Worm (Caenorhabditis elegans): ENCODE results near the gene daf-37.

The daf-37 gene

DNA sequence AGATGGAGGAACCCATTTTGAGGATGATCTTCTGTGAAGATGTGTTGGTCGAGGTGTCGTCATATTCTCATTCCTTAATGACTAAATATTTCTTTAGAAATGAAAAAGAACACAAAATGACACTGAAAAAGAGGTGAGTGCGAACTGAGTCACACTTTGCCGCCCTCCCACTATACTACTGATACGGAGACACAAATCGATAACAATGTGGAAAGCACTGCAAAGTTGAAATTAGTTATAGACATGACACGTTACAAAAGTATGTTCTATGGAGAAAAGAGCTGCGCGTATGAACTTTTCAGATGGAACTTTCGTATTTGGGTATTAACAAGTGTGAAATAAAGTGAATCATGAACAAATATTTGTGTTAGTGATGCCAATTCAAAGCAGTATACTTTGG lies 36.2 kb upstream of the daf-37 start, which contains the start of gene tat-4:
Gene tat-4 (minus strand): TSS at position 117 of the 400 bp plus-strand sequence.
- TF ChIP-seq zag-1 (tag; optimal IDR thresholded peaks at IDR 0.05) (no peak), lin-35 (GFP tag; optimal IDR thresholded peaks at IDR 0.05) (peak in 1 of 2 experiments; percentile 26)

DNA sequence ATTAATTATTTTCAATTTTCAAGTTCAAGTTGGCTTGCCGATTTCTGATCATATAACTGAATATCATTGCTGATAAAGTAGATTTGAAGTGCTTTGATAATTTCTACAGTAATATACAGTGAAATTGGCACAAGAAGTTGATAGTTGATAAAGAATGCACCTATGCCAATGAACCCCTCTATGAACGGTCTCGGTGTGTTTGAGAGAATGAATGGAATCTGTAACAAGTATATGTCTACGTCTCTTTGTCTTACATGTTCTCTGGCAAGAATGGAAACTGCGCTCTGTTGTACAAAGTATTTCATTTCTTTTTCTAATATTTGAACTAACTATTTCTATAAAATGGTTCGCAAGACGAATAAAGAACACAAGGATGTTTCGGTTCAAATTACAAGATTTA lies 33.7 kb upstream of the daf-37 start, which contains the start of gene T24H7.8:
Gene T24H7.8 (plus strand): TSS at position 301 of the 400 bp plus-strand sequence.
- no peak for TF ChIP-seq nhr-71 (tag; optimal IDR thresholded peaks at IDR 0.05)
- TF ChIP-seq nhr-85 (tag), result no peak
- TF ChIP-seq lir-3 (tag; optimal IDR thresholded peaks at IDR 0.05; ENCODE audit: poor library complexity), result no peak
- TF ChIP-seq nhr-19 (GFP tag; conservative IDR thresholded peaks at IDR 0.05), result no peak
- TF ChIP-seq jun-1 (tag; optimal IDR thresholded peaks at IDR 0.05), result no peak
- TF ChIP-seq lsy-2 (tag; optimal IDR thresholded peaks at IDR 0.05), result no peak
- TF ChIP-seq unc-98 (GFP tag; IDR thresholded peaks at IDR 0.05), result no peak
- no peak for TF ChIP-seq nhr-11 (tag; optimal IDR thresholded peaks at IDR 0.05)
- no peak for TF ChIP-seq isw-1 (GFP tag; IDR thresholded peaks at IDR 0.05)
- TF ChIP-seq unc-130 (tag; optimal IDR thresholded peaks at IDR 0.05), result no peak
- TF ChIP-seq C34B4.2 (tag; optimal IDR thresholded peaks at IDR 0.05), result no peak
- no peak for TF ChIP-seq nhr-90 (tag; optimal IDR thresholded peaks at IDR 0.05; ENCODE audit: poor library complexity)

ce11 chrII:6236093-6236945 lies 28.3 kb upstream of the daf-37 start:
- no peak for TF ChIP-seq ceh-88 (GFP tag; IDR thresholded peaks at IDR 0.05)
- TF ChIP-seq dpl-1 (GFP tag; optimal IDR thresholded peaks at IDR 0.05), result peak in 1 of 3 experiments; percentile 3
- TF ChIP-seq lin-35 (GFP tag; optimal IDR thresholded peaks at IDR 0.05), result peak in 1 of 2 experiments; percentile 45
- peak in 1 of 6 experiments; percentile 35 for TF ChIP-seq elt-3 (tag; optimal IDR thresholded peaks at IDR 0.05)
- TF ChIP-seq ceh-8 (GFP tag; optimal IDR thresholded peaks at IDR 0.05), result no peak
- TF ChIP-seq zag-1 (tag; optimal IDR thresholded peaks at IDR 0.05), result no peak
- no peak for TF ChIP-seq fos-1 (tag; optimal IDR thresholded peaks at IDR 0.05)
- TF ChIP-seq blmp-1 (tag; optimal IDR thresholded peaks at IDR 0.05), result peak; percentile 78
- TF ChIP-seq sptf-1 (tag; optimal IDR thresholded peaks at IDR 0.05), result no peak
- TF ChIP-seq mab-9 (GFP tag; IDR thresholded peaks at IDR 0.05), result no peak
- peak in 1 of 2 experiments; percentile 30 for TF ChIP-seq lsy-2 (tag; optimal IDR thresholded peaks at IDR 0.05)
- peak; percentile 6 for TF ChIP-seq snu-23 (GFP tag; optimal IDR thresholded peaks at IDR 0.05)
- no peak for TF ChIP-seq ceh-63 (GFP tag; optimal IDR thresholded peaks at IDR 0.05)
- TF ChIP-seq nhr-71 (tag; optimal IDR thresholded peaks at IDR 0.05), result peak; percentile 19
- TF ChIP-seq egl-27 (tag; optimal IDR thresholded peaks at IDR 0.05), result no peak
- no peak for TF ChIP-seq swsn-7 (tag; optimal IDR thresholded peaks at IDR 0.05)
- peak; percentile 54 for TF ChIP-seq lin-14 (GFP tag; optimal IDR thresholded peaks at IDR 0.05)
- TF ChIP-seq nhr-85 (tag), result peak; percentile 83
- TF ChIP-seq nhr-20 (tag; optimal IDR thresholded peaks at IDR 0.05), result peak; percentile 25
- no peak for TF ChIP-seq nhr-47 (tag; optimal IDR thresholded peaks at IDR 0.05)
- TF ChIP-seq ztf-4 (tag; optimal IDR thresholded peaks at IDR 0.05), result no peak
- no peak for TF ChIP-seq efl-1 (optimal IDR thresholded peaks at IDR 0.05)
- TF ChIP-seq efl-1 (GFP tag; optimal IDR thresholded peaks at IDR 0.05 in 1 of 2), result peak in 1 of 2 experiments; percentile 47
- TF ChIP-seq mef-2 (tag; optimal IDR thresholded peaks at IDR 0.05), result no peak

ce11 chrII:6235432-6236092 lies 27.5 kb upstream of the daf-37 start, which contains the start of gene T24H7.9:
Gene T24H7.9 (minus strand): TSS chrII:6235505.
- TF ChIP-seq Y116A8C.19 (tag; optimal IDR thresholded peaks at IDR 0.05; ENCODE audit: borderline replicate concordance) (no peak), ets-5 (GFP tag; IDR thresholded peaks at IDR 0.05) (no peak), nhr-85 (tag) (no peak)

Measured in whole organism, L1 larva.